Fruit fly (Drosophila melanogaster): ENCODE results near the gene CG13297.

DNA sequence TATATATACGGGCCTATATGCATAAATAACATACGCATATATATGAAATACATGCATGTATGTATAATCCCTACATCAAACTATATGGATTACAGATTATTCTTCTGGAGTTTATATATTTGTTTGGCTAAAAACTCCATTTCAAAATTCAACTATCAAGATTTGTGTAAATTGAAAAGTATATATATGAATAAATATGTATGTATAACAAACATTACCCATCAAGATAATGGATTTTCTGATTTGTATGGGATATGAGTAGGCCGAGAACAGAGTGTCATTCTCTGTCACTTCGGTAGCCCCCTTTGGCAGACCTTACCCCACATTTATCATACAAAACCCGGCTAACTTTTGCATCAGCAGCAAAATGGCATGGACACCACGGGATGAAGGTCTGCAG, 43.0 kb upstream of the CG13297 start, which contains the start of gene CG8219:
- TF ChIP-seq Jra (GFP tag; optimal IDR thresholded peaks at IDR 0.05) (no peak), fru (GFP tag; optimal IDR thresholded peaks at IDR 0.05) (no peak), Mio (GFP tag; optimal IDR thresholded peaks at IDR 0.05) (no peak), pan (optimal IDR thresholded peaks at IDR 0.05) (no peak), Abd-B (GFP tag; optimal IDR thresholded peaks at IDR 0.05) (no peak), Hnf4 (GFP tag; optimal IDR thresholded peaks at IDR 0.05) (no peak), usp (GFP tag; optimal IDR thresholded peaks at IDR 0.05) (no peak), dsf (GFP tag; optimal IDR thresholded peaks at IDR 0.05; ENCODE audit: borderline replicate concordance) (no peak), CrebA (GFP tag; optimal IDR thresholded peaks at IDR 0.05; ENCODE audit: borderline replicate concordance) (no peak), Dfd (GFP tag; optimal IDR thresholded peaks at IDR 0.05) (no peak), CG9705 (GFP tag; optimal IDR thresholded peaks at IDR 0.05) (no peak), ey (GFP tag; optimal IDR thresholded peaks at IDR 0.05) (no peak), psq (GFP tag; optimal IDR thresholded peaks at IDR 0.05) (no peak), GATAd (GFP tag; optimal IDR thresholded peaks at IDR 0.05) (no peak)

Measured in whole organism, wandering third instar larva.